Fruit fly (Drosophila melanogaster) whole organism, embryonic: Measurements from ENCODE around the gene CG18747.

Source experiments
- CG10267 ChIP-seq: fragments of 200-800 bp; sonication (Bioruptor generic); optimal IDR thresholded peaks from 2 replicates; lab custom pipeline; 2018; ENCODE audit warnings: missing biosample characterization, mild to moderate bottlenecking, missing genetic modification characterization, moderate library complexity
- CG11560 ChIP-seq: fragments of 200-800 bp; sonication (Bioruptor generic); IDR thresholded peaks from 3 replicates; pipeline ENCODE4 v1.3.6; 2022; ENCODE audit warnings: missing biosample characterization, missing genetic modification characterization
- CG13894 ChIP-seq: fragments of 200-800 bp; sonication (Bioruptor generic); optimal IDR thresholded peaks from 3 replicates; lab custom pipeline; 2018; ENCODE audit warnings: missing biosample characterization, mild to moderate bottlenecking, missing genetic modification characterization, moderate library complexity
- CG15479 ChIP-seq: fragments of 200-800 bp; sonication (Bioruptor generic); optimal IDR thresholded peaks from 3 replicates; lab custom pipeline; 2019; ENCODE audit warnings: missing biosample characterization, mild to moderate bottlenecking, missing genetic modification characterization, moderate library complexity
- CG15601 ChIP-seq: fragments of 200-800 bp; sonication (Bioruptor generic); optimal IDR thresholded peaks from 3 replicates; lab custom pipeline; 2019; ENCODE audit warnings: missing biosample characterization, mild to moderate bottlenecking, missing genetic modification characterization, moderate library complexity
- CG17385 ChIP-seq: fragments of 200-800 bp; sonication (Bioruptor generic); optimal IDR thresholded peaks from 3 replicates; lab custom pipeline; 2018; ENCODE audit warnings: missing biosample characterization, mild to moderate bottlenecking, missing genetic modification characterization
- CG18262 ChIP-seq: fragments of 200-800 bp; optimal IDR thresholded peaks from 3 replicates; lab custom pipeline; 2019; ENCODE audit warnings: missing biosample characterization, mild to moderate bottlenecking, missing genetic modification characterization, moderate library complexity
- CG18764 ChIP-seq: fragments of 200-800 bp; sonication (Bioruptor generic); optimal IDR thresholded peaks from 3 replicates; lab custom pipeline; 2016; ENCODE audit warnings: missing biosample characterization, missing genetic modification characterization
- CG3407 ChIP-seq: fragments of 200-800 bp; sonication (Bioruptor generic); optimal IDR thresholded peaks from 2 replicates; lab custom pipeline; 2018; ENCODE audit warnings: missing biosample characterization, mild to moderate bottlenecking, missing genetic modification characterization
- CG34376 ChIP-seq: fragments of 200-800 bp; sonication (Bioruptor generic); optimal IDR thresholded peaks from 2 replicates; lab custom pipeline; 2018; ENCODE audit warnings: missing biosample characterization, mild to moderate bottlenecking, missing genetic modification characterization
- CG4328 ChIP-seq: fragments of 200-800 bp; sonication (Bioruptor generic); optimal IDR thresholded peaks from 3 replicates; lab custom pipeline; 2017; ENCODE audit warnings: missing biosample characterization, missing genetic modification reagents, missing genetic modification characterization
- CG43689 ChIP-seq: fragments of 200-800 bp; sonication (Bioruptor generic); IDR thresholded peaks from 2 replicates; pipeline ENCODE4 v1.3.6; 2022; ENCODE audit warnings: missing biosample characterization, missing genetic modification characterization
- CTCF ChIP-seq: fragments of 200-800 bp; sonication (Bioruptor generic); optimal IDR thresholded peaks from 2 replicates; lab custom pipeline; 2017; ENCODE audit warnings: missing biosample characterization, mild to moderate bottlenecking, missing genetic modification characterization, moderate library complexity
- D ChIP-seq, 2 experiments: fragments of 200-800 bp in 1 of 2; fragments of >200 bp in 1 of 2; sonication (Bioruptor generic) in 1 of 2; optimal IDR thresholded peaks; 2 replicates in 1 of 2; 3 replicates in 1 of 2; lab custom pipeline; 2017; ENCODE audit warnings: mild to moderate bottlenecking in 1 of 2, missing biosample characterization in 1 of 2, missing genetic modification characterization in 1 of 2, missing genetic modification reagents in 1 of 2
- Fer2 ChIP-seq: fragments of 200-800 bp; sonication (Bioruptor generic); optimal IDR thresholded peaks from 2 replicates; lab custom pipeline; 2018; ENCODE audit warnings: missing biosample characterization, mild to moderate bottlenecking, missing genetic modification characterization, moderate library complexity
- GATAe ChIP-seq: fragments of 200-800 bp; sonication (Bioruptor generic); conservative IDR thresholded peaks from 2 replicates; pipeline ENCODE4 v1.3.6; 2022; ENCODE audit warnings: missing biosample characterization, missing genetic modification characterization
- Hey ChIP-seq: fragments of 200-800 bp; sonication (Bioruptor generic); optimal IDR thresholded peaks from 3 replicates; lab custom pipeline; 2018; ENCODE audit warnings: missing biosample characterization, mild to moderate bottlenecking, missing genetic modification characterization
- HmgZ ChIP-seq: fragments of 200-800 bp; sonication (Bioruptor generic); optimal IDR thresholded peaks from 2 replicates; lab custom pipeline; 2018; ENCODE audit warnings: missing biosample characterization, mild to moderate bottlenecking, missing genetic modification characterization
- Lim3 ChIP-seq: fragments of 200-800 bp; sonication (Bioruptor generic); IDR thresholded peaks from 2 replicates; pipeline ENCODE4 v1.3.6; 2022; ENCODE audit warnings: missing biosample characterization, missing genetic modification characterization
- NFAT ChIP-seq: fragments of 200-800 bp; sonication (Bioruptor generic); IDR thresholded peaks from 2 replicates; pipeline ENCODE4 v1.3.6; 2022; ENCODE audit warnings: missing biosample characterization, missing genetic modification characterization
- PHDP ChIP-seq: fragments of 200-800 bp; sonication (Bioruptor generic); optimal IDR thresholded peaks from 3 replicates; lab custom pipeline; 2018; ENCODE audit warnings: missing biosample characterization, mild to moderate bottlenecking, missing genetic modification characterization, moderate library complexity
- Ravus ChIP-seq: fragments of 200-800 bp; sonication (Bioruptor generic); IDR thresholded peaks from 2 replicates; pipeline ENCODE4 v1.3.6; 2022; ENCODE audit warnings: missing biosample characterization, missing genetic modification characterization
- Sin3A ChIP-seq: fragments of >200 bp; optimal IDR thresholded peaks from 2 replicates; lab custom pipeline; 2018
- Trl ChIP-seq, 3 experiments: fragments of >200 bp in 2 of 3; fragments of 200-800 bp in 1 of 3; sonication (Bioruptor generic) in 1 of 3; optimal IDR thresholded peaks; 2 replicates in 1 of 3; 3 replicates in 2 of 3; lab custom pipeline; 2016 to 2017; ENCODE audit warnings: missing biosample characterization in 1 of 3, missing genetic modification characterization in 1 of 3
- amos ChIP-seq: fragments of 200-800 bp; sonication (Bioruptor generic); IDR thresholded peaks from 2 replicates; pipeline ENCODE4 v1.3.6; 2022; ENCODE audit warnings: missing biosample characterization, missing genetic modification characterization; ENCODE audit not compliant: partially characterized antibody
- chinmo ChIP-seq: fragments of 200-800 bp; sonication (Bioruptor generic); IDR thresholded peaks from 4 replicates; pipeline ENCODE4 v1.3.6; 2022; ENCODE audit warnings: missing biosample characterization, missing genetic modification characterization; ENCODE audit not compliant: partially characterized antibody
- crol ChIP-seq: fragments of 200-800 bp; sonication (Bioruptor generic); IDR thresholded peaks from 2 replicates; pipeline ENCODE4 v1.3.6; 2022; ENCODE audit warnings: missing biosample characterization, missing genetic modification characterization
- en ChIP-seq: fragments of 200-800 bp; sonication (Bioruptor generic); optimal IDR thresholded peaks from 2 replicates; lab custom pipeline; 2016; ENCODE audit warnings: missing biosample characterization, missing genetic modification characterization
- exex ChIP-seq: fragments of 200-800 bp; sonication (Bioruptor generic); optimal IDR thresholded peaks from 4 replicates; lab custom pipeline; 2018; ENCODE audit warnings: missing biosample characterization, mild to moderate bottlenecking, missing genetic modification characterization, moderate library complexity
- fd3F ChIP-seq: fragments of 200-800 bp; sonication (Bioruptor generic); optimal IDR thresholded peaks from 2 replicates; lab custom pipeline; 2018; ENCODE audit warnings: missing biosample characterization, mild to moderate bottlenecking, missing genetic modification characterization, moderate library complexity
- grn ChIP-seq: fragments of 200-800 bp; sonication (Bioruptor generic); optimal IDR thresholded peaks from 3 replicates; lab custom pipeline; 2017; ENCODE audit warnings: missing biosample characterization, missing genetic modification characterization
- gsb ChIP-seq: fragments of 200-800 bp; sonication (Bioruptor generic); IDR thresholded peaks from 2 replicates; pipeline ENCODE4 v1.3.6; 2022; ENCODE audit warnings: missing biosample characterization, missing genetic modification characterization
- jumu ChIP-seq: fragments of 200-800 bp; sonication (Bioruptor generic); optimal IDR thresholded peaks from 3 replicates; lab custom pipeline; 2016; ENCODE audit warnings: missing biosample characterization, missing genetic modification characterization
- kay ChIP-seq: fragments of 200-800 bp; sonication (Bioruptor generic); optimal IDR thresholded peaks from 2 replicates; lab custom pipeline; 2016; ENCODE audit warnings: missing biosample characterization, missing genetic modification characterization
- lab ChIP-seq: fragments of 200-800 bp; sonication (Bioruptor generic); optimal IDR thresholded peaks from 3 replicates; lab custom pipeline; 2017; ENCODE audit warnings: missing biosample characterization, missing genetic modification characterization, mild to moderate bottlenecking, moderate library complexity, missing genetic modification reagents
- mirr ChIP-seq: fragments of 200-800 bp; sonication (Bioruptor generic); optimal IDR thresholded peaks from 3 replicates; lab custom pipeline; 2018; ENCODE audit warnings: missing biosample characterization, mild to moderate bottlenecking, missing genetic modification characterization
- onecut ChIP-seq: fragments of 200-800 bp; sonication (Bioruptor generic); IDR thresholded peaks from 2 replicates; pipeline ENCODE4 v1.3.6; 2022; ENCODE audit warnings: missing biosample characterization, missing genetic modification characterization
- pan ChIP-seq, 4 experiments: fragments of >200 bp in 3 of 4; fragments of 200-800 bp in 1 of 4; sonication (Bioruptor generic) in 1 of 4; optimal IDR thresholded peaks in 3 of 4; IDR thresholded peaks in 1 of 4; 2 replicates each; pipeline versions ENCODE4 v1.3.6 to Lab custom; 2017 to 2022; ENCODE audit warnings: missing biosample characterization in 2 of 4, missing genetic modification characterization in 2 of 4, mixed read lengths in 1 of 4
- pfk ChIP-seq: fragments of 200-800 bp; sonication (Bioruptor generic); optimal IDR thresholded peaks from 2 replicates; lab custom pipeline; 2018; ENCODE audit warnings: missing biosample characterization, mild to moderate bottlenecking, missing genetic modification characterization, moderate library complexity
- pita ChIP-seq: fragments of 200-800 bp; sonication (Bioruptor generic); optimal IDR thresholded peaks from 2 replicates; lab custom pipeline; 2017; ENCODE audit warnings: missing biosample characterization, mild to moderate bottlenecking, missing genetic modification characterization
- ro ChIP-seq: fragments of 200-800 bp; sonication (Bioruptor generic); IDR thresholded peaks from 2 replicates; pipeline ENCODE4 v1.3.6; 2022; ENCODE audit warnings: missing biosample characterization, missing genetic modification characterization
- row ChIP-seq: fragments of 200-800 bp; sonication (Bioruptor generic); IDR thresholded peaks from 3 replicates; pipeline ENCODE4 v1.3.6; 2022; ENCODE audit warnings: missing biosample characterization, missing genetic modification characterization
- scrt ChIP-seq: fragments of 200-800 bp; sonication (Bioruptor generic); optimal IDR thresholded peaks from 2 replicates; lab custom pipeline; 2018; ENCODE audit warnings: missing biosample characterization, mild to moderate bottlenecking, missing genetic modification characterization, moderate library complexity
- sens ChIP-seq: fragments of 200-800 bp; sonication (Bioruptor generic); peaks from one replicate; lab custom pipeline; 2016; ENCODE audit warnings: missing biosample characterization, missing genetic modification characterization
- ssp ChIP-seq: fragments of 200-800 bp; sonication (Bioruptor generic); IDR thresholded peaks from 2 replicates; pipeline ENCODE4 v1.3.6; 2022; ENCODE audit warnings: missing biosample characterization, missing genetic modification characterization
- sug ChIP-seq: fragments of 200-800 bp; optimal IDR thresholded peaks from 2 replicates; lab custom pipeline; 2019; ENCODE audit warnings: missing biosample characterization, mild to moderate bottlenecking, missing genetic modification characterization, moderate library complexity
- tgo ChIP-seq: fragments of 200-800 bp; sonication (Bioruptor generic); IDR thresholded peaks from 3 replicates; pipeline ENCODE4 v1.3.6; 2022; ENCODE audit warnings: missing biosample characterization, missing genetic modification characterization
- tna ChIP-seq: fragments of 200-800 bp; sonication (Bioruptor generic); IDR thresholded peaks from 2 replicates; pipeline ENCODE4 v1.3.6; 2022; ENCODE audit warnings: missing biosample characterization, missing genetic modification characterization; ENCODE audit not compliant: partially characterized antibody
- unc-4 ChIP-seq: fragments of 200-800 bp; sonication (Bioruptor generic); IDR thresholded peaks from 2 replicates; pipeline ENCODE4 v1.3.6; 2022; ENCODE audit warnings: missing biosample characterization, missing genetic modification characterization; ENCODE audit not compliant: partially characterized antibody
- wek ChIP-seq: fragments of 200-800 bp; sonication (Bioruptor generic); optimal IDR thresholded peaks from 3 replicates; lab custom pipeline; 2018; ENCODE audit warnings: missing biosample characterization, mild to moderate bottlenecking, missing genetic modification characterization, moderate library complexity

Gene CG18747

DNA sequence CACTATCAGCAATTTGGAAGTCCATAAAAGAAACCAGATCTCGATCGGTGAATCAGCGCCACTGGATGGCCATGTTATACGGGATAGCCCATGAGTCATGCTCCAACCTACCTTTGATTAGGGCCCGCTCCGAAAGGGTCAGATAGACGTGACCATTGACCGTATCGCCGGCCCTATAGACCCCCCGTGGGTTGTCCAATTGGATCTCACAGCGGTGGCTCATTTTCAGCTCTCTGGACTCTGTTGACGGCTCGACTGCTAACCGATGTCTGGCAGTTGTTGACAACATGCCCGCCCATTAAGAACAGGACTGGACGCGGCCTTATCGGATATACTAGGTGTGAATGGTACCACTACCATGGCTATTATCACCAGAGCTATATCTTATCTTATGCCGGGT lies 15.3 kb upstream of the CG18747 start, which contains the start of gene CG18744:
TSS of gene CG18744 (minus strand) at position 247 of the 400 bp plus-strand sequence.
- TF ChIP-seq fd3F (GFP tag; lab: Kevin White, UChicago) (no peak), kay (GFP tag; lab: Kevin White, UChicago) (peak; percentile 24), onecut (GFP tag; lab: Robert Waterston, UW) (no peak), CTCF (GFP tag; lab: Kevin White, UChicago) (no peak), CG17385 (GFP tag; lab: Kevin White, UChicago) (no peak), pan (optimal IDR thresholded peaks at IDR 0.05; lab: Kevin White, UChicago) (no peak), pan (GFP tag; optimal IDR thresholded peaks at IDR 0.05 in 1 of 2, IDR thresholded peaks at IDR 0.05 in 1 of 2) (no peak), CG15601 (tag; lab: Kevin White, UChicago) (no peak), HmgZ (tag; lab: Kevin White, UChicago) (peak; percentile 44), mirr (GFP tag; lab: Kevin White, UChicago) (peak; percentile 54), exex (tag; lab: Kevin White, UChicago) (peak; percentile 70), D (optimal IDR thresholded peaks at IDR 0.05; lab: Kevin White, UChicago) (no peak), D (GFP tag; optimal IDR thresholded peaks at IDR 0.05; lab: Kevin White, UChicago) (no peak), CG18764 (no peak), sug (tag; lab: Kevin White, UChicago) (peak; percentile 100), GATAe (GFP tag; lab: Robert Waterston, UW) (peak; percentile 84), lab (GFP tag; lab: Kevin White, UChicago) (peak; percentile 23), pfk (GFP tag; lab: Kevin White, UChicago) (no peak), Ravus (no peak), grn (peak; percentile 63), CG15479 (no peak), CG34376 (GFP tag; lab: Kevin White, UChicago) (peak; percentile 57), wek (GFP tag; lab: Kevin White, UChicago) (no peak), CG10267 (tag; lab: Kevin White, UChicago) (no peak), Trl (optimal IDR thresholded peaks at IDR 0.05; lab: Kevin White, UChicago) (no peak), Trl (GFP tag; optimal IDR thresholded peaks at IDR 0.05; lab: Kevin White, UChicago) (no peak), amos (GFP tag; lab: Robert Waterston, UW) (peak; percentile 14; the same call in 1 of the 2 replicates), Hey (tag; lab: Kevin White, UChicago) (peak; percentile 16), Lim3 (GFP tag; lab: Robert Waterston, UW) (0 out of 2 replicates have a peak, but pooled peaks have one; percentile 26), chinmo (GFP tag; lab: Robert Waterston, UW) (0 out of 4 replicates have a peak, but pooled peaks have one; percentile 16), CG11560 (no peak), NFAT (GFP tag; lab: Robert Waterston, UW) (0 out of 2 replicates have a peak, but pooled peaks have one; percentile 25), CG4328 (GFP tag; lab: Kevin White, UChicago) (no peak), Sin3A (lab: Kevin White, UChicago) (no peak), ssp (GFP tag; lab: Robert Waterston, UW) (no peak)

DNA sequence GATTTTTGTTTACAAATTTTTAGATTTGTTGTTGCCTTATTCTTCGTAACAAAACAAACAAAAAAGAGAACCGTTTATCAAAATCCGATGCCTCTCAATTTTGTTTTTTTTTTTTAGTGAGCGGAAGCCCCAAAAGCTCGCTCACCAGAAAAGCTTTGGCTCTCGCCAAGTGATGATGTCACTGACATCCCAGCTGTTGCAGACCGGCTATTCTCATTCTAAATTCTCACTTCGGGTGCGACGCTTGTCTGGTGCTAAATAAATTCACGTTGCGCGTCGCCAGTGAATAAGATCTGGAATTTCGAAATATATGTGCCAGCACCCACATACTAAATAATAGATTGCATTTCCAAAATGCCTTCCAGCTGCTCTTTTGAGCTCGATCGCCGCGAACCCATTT lies 10.6 kb upstream of the CG18747 start, which contains the start of gene CG2641:
TSS of gene CG2641 (plus strand) at position 215 of the 400 bp plus-strand sequence.
- no peak for TF ChIP-seq Fer2
- TF ChIP-seq CG18262 (tag; lab: Kevin White, UChicago) = no peak
- TF ChIP-seq CG3407 (GFP tag; lab: Kevin White, UChicago) = no peak
- TF ChIP-seq pita (GFP tag; lab: Kevin White, UChicago) = no peak
- TF ChIP-seq en = no peak
- no peak for TF ChIP-seq CG13894 (tag; lab: Kevin White, UChicago)
- no peak for TF ChIP-seq tna
- TF ChIP-seq ro (GFP tag; lab: Robert Waterston, UW) = no peak
- peak; percentile 13 for TF ChIP-seq scrt (GFP tag; lab: Kevin White, UChicago)
- TF ChIP-seq PHDP (tag; lab: Kevin White, UChicago) = peak; percentile 21
- no peak for TF ChIP-seq crol (GFP tag; lab: Robert Waterston, UW)
- no peak for TF ChIP-seq gsb (GFP tag; lab: Robert Waterston, UW)
- no peak for TF ChIP-seq tgo
- no peak for TF ChIP-seq Sin3A (lab: Kevin White, UChicago)
- peak; percentile 14; the same call in 1 of the 2 replicates for TF ChIP-seq unc-4 (GFP tag; lab: Robert Waterston, UW)
- peak; percentile 23 for TF ChIP-seq lab (GFP tag; lab: Kevin White, UChicago)
- TF ChIP-seq jumu (GFP tag; lab: Kevin White, UChicago) = no peak
- no peak for TF ChIP-seq CG43689
- no peak for TF ChIP-seq sens (GFP tag; lab: Kevin White, UChicago)
- no peak for TF ChIP-seq row (GFP tag; lab: Robert Waterston, UW)
